Fruit fly (Drosophila melanogaster): ENCODE data around the gene Hmx.

DNA sequence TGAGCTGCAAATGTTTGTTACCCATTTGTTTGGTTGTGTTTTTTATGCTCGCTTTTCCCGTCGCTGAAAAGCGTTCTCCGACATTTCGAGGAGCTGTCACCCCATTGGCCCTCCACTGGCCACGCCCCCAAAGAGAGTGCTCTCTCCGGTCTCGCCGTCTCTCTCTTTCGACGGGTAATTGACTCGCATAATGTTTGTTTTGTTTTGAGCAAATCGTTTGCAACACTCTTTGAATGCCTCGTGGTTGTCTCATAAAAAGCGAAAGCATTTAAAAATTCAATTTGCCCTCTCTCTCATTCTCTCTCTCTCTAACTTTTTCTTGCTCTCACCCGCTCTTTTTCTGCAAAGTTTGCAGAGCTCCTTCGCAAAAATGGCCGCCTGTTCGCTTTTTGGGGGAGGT, 1.2 kb upstream of the Hmx start:
- TF ChIP-seq Smox (GFP tag; optimal IDR thresholded peaks at IDR 0.05) (no peak), salr (GFP tag; optimal IDR thresholded peaks at IDR 0.05) (no peak), Hr39 (GFP tag; optimal IDR thresholded peaks at IDR 0.05) (no peak), Sox102F (GFP tag; optimal IDR thresholded peaks at IDR 0.05) (no peak)

All from whole organism, prepupa.